Worm (Caenorhabditis elegans): ENCODE data around the gene C47E8.3.

DNA sequence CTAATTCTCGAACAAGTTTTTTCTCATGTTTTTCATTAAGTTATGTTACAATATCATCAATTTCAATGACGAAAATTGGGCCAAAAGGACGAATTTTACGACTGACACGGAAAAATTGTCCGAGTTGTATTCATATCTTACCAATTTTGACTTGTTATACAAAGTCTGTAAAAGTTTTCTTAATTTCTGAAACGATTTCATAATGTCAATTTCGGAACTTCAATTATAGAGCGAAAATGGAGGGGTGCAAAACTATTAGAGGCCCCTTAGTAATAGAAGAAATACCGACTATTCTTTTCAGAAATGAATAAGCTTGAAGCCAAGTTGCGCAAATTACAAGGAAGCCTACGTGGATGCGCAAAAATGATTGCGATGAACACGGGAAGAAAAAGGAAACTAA lies 48.5 kb upstream of the C47E8.3 start, which contains the start of gene F43D2.3:
- TF ChIP-seq snpc-4 (GFP tag; optimal IDR thresholded peaks at IDR 0.05) = no peak
- TF ChIP-seq snpc-4 (tag; optimal IDR thresholded peaks at IDR 0.05) = no peak
- no peak for TF ChIP-seq snpc-3.4 (tag; optimal IDR thresholded peaks at IDR 0.05)

Data from whole organism, young adult.